Worm (Caenorhabditis elegans): Measurements from ENCODE around the gene Y82E9BR.5.

DNA sequence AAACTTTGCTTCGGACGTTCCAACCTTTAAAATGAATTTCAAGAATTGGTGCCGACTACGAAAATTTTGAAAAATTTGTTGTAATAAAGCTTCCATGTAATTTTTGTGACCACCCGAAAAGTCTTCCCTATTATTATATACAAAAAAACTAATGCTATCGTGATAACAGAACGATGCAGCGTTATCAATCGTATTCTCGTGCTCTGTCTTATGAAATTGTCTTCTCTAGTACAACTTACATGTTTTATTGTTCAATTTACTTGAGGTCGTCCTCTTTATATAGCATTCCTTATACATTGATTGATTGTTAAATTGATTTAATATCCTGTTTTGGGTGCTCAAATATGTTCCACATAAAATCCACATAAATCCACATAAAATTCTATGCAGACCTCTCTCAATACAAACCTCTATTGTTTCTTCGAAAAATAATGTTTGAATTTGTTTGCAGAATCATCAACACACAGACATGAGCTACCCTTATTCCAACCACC, 17.4 kb downstream of the Y82E9BR.5 start, which contains the start of gene pals-19:
- TF ChIP-seq skn-1 (tag; optimal IDR thresholded peaks at IDR 0.05) (no peak), ZK546.5 (tag; optimal IDR thresholded peaks at IDR 0.05) (no peak), nhr-111 (GFP tag; optimal IDR thresholded peaks at IDR 0.05) (no peak)

All from whole organism, L4 larva.